Fruit fly (Drosophila melanogaster) whole organism, embryonic: Measurements from ENCODE around the gene CG8861.

Experiments
- Blimp-1 ChIP-seq: fragments of 200-800 bp; sonication (Bioruptor generic); optimal IDR thresholded peaks from 3 replicates; lab custom pipeline; 2018; ENCODE audit warnings: missing biosample characterization, missing genetic modification characterization, mild to moderate bottlenecking, moderate library complexity, missing genetic modification reagents
- CG10267 ChIP-seq: fragments of 200-800 bp; sonication (Bioruptor generic); optimal IDR thresholded peaks from 2 replicates; lab custom pipeline; 2018; ENCODE audit warnings: missing biosample characterization, mild to moderate bottlenecking, missing genetic modification characterization, moderate library complexity
- CG10431 ChIP-seq: fragments of 200-800 bp; sonication (Bioruptor generic); optimal IDR thresholded peaks from 3 replicates; lab custom pipeline; 2018; ENCODE audit warnings: missing biosample characterization, mild to moderate bottlenecking, missing genetic modification characterization
- CG13123 ChIP-seq: fragments of 200-800 bp; sonication (Bioruptor generic); optimal IDR thresholded peaks from 2 replicates; lab custom pipeline; 2016; ENCODE audit warnings: missing biosample characterization, missing genetic modification characterization
- CG13296 ChIP-seq: fragments of 200-800 bp; sonication (Bioruptor generic); optimal IDR thresholded peaks from 3 replicates; lab custom pipeline; 2018; ENCODE audit warnings: missing biosample characterization, mild to moderate bottlenecking, missing genetic modification characterization
- CG13894 ChIP-seq: fragments of 200-800 bp; sonication (Bioruptor generic); optimal IDR thresholded peaks from 3 replicates; lab custom pipeline; 2018; ENCODE audit warnings: missing biosample characterization, mild to moderate bottlenecking, missing genetic modification characterization, moderate library complexity
- CG15514 ChIP-seq: fragments of 200-800 bp; sonication (Bioruptor generic); optimal IDR thresholded peaks from 3 replicates; lab custom pipeline; 2017; ENCODE audit warnings: missing biosample characterization, missing genetic modification characterization, mild to moderate bottlenecking, moderate library complexity, missing genetic modification reagents
- CG18476 ChIP-seq: fragments of 200-800 bp; sonication (Bioruptor generic); optimal IDR thresholded peaks from 2 replicates; lab custom pipeline; 2016; ENCODE audit warnings: missing biosample characterization, mild to moderate bottlenecking, missing genetic modification characterization
- CG30403 ChIP-seq: fragments of 200-800 bp; sonication (Bioruptor generic); optimal IDR thresholded peaks from 3 replicates; lab custom pipeline; 2016; ENCODE audit warnings: missing biosample characterization, missing genetic modification characterization
- CG33213 ChIP-seq: fragments of 200-800 bp; sonication (Bioruptor generic); optimal IDR thresholded peaks from 3 replicates; lab custom pipeline; 2016; ENCODE audit warnings: missing biosample characterization, missing genetic modification characterization
- CG6791 ChIP-seq: fragments of 200-800 bp; sonication (Bioruptor generic); IDR thresholded peaks from 3 replicates; pipeline ENCODE4 v1.3.6; 2022; ENCODE audit warnings: missing biosample characterization, missing genetic modification characterization; ENCODE audit not compliant: partially characterized antibody
- CG9817 ChIP-seq: fragments of 200-800 bp; sonication (Bioruptor generic); optimal IDR thresholded peaks from 2 replicates; lab custom pipeline; 2018; ENCODE audit warnings: missing biosample characterization, mild to moderate bottlenecking, missing genetic modification characterization, moderate library complexity
- Camta ChIP-seq: fragments of 200-800 bp; sonication (Bioruptor generic); optimal IDR thresholded peaks from 2 replicates; lab custom pipeline; 2016; ENCODE audit warnings: missing biosample characterization, missing genetic modification characterization
- D19B ChIP-seq: fragments of 200-800 bp; sonication (Bioruptor generic); optimal IDR thresholded peaks from 2 replicates; lab custom pipeline; 2017; ENCODE audit warnings: missing biosample characterization, mild to moderate bottlenecking, missing genetic modification characterization
- Dip3 ChIP-seq: fragments of 200-800 bp; sonication (Bioruptor generic); optimal IDR thresholded peaks from 3 replicates; lab custom pipeline; 2016; ENCODE audit warnings: missing biosample characterization, missing genetic modification characterization
- Drgx ChIP-seq: fragments of 200-800 bp; sonication (Bioruptor generic); IDR thresholded peaks from 2 replicates; pipeline ENCODE4 v1.3.6; 2022; ENCODE audit warnings: missing biosample characterization, missing genetic modification characterization
- ERR ChIP-seq: fragments of 200-800 bp; sonication (Bioruptor generic); optimal IDR thresholded peaks from 2 replicates; lab custom pipeline; 2016; ENCODE audit warnings: missing biosample characterization, missing genetic modification characterization
- Eip74EF ChIP-seq, 2 experiments: fragments of 200-800 bp in 1 of 2; fragments of >200 bp in 1 of 2; sonication (Bioruptor generic) in 1 of 2; optimal IDR thresholded peaks; 2 replicates each; lab custom pipeline; 2017 to 2019; ENCODE audit warnings: missing biosample characterization in 2 of 2, missing genetic modification characterization in 2 of 2, mild to moderate bottlenecking in 1 of 2, moderate library complexity in 1 of 2
- HLH54F ChIP-seq: fragments of 200-800 bp; sonication (Bioruptor generic); optimal IDR thresholded peaks from 3 replicates; lab custom pipeline; 2016; ENCODE audit warnings: missing biosample characterization, missing genetic modification characterization
- Med ChIP-seq: fragments of 200-800 bp; sonication (Bioruptor generic); peaks from one replicate; lab custom pipeline; 2016; ENCODE audit warnings: missing biosample characterization, missing genetic modification characterization, mild to moderate bottlenecking, inconsistent platforms, moderate library complexity
- Poxn ChIP-seq: fragments of 200-800 bp; sonication (Bioruptor generic); IDR thresholded peaks from 2 replicates; pipeline ENCODE4 v1.3.6; 2022; ENCODE audit warnings: missing biosample characterization, missing genetic modification characterization
- Trl ChIP-seq, 3 experiments: fragments of >200 bp in 2 of 3; fragments of 200-800 bp in 1 of 3; sonication (Bioruptor generic) in 1 of 3; optimal IDR thresholded peaks; 2 replicates in 1 of 3; 3 replicates in 2 of 3; lab custom pipeline; 2016 to 2017; ENCODE audit warnings: missing biosample characterization in 1 of 3, missing genetic modification characterization in 1 of 3
- Xbp1 ChIP-seq: fragments of 200-800 bp; sonication (Bioruptor generic); optimal IDR thresholded peaks from 3 replicates; lab custom pipeline; 2016; ENCODE audit warnings: missing biosample characterization, mild to moderate bottlenecking, missing genetic modification characterization
- abd-A ChIP-seq: fragments of 200-800 bp; sonication (Bioruptor generic); optimal IDR thresholded peaks from 3 replicates; lab custom pipeline; 2019; ENCODE audit warnings: missing biosample characterization, mild to moderate bottlenecking, missing genetic modification characterization, moderate library complexity
- chinmo ChIP-seq: fragments of 200-800 bp; sonication (Bioruptor generic); IDR thresholded peaks from 4 replicates; pipeline ENCODE4 v1.3.6; 2022; ENCODE audit warnings: missing biosample characterization, missing genetic modification characterization; ENCODE audit not compliant: partially characterized antibody
- danr ChIP-seq: fragments of 200-800 bp; sonication (Bioruptor generic); IDR thresholded peaks from 2 replicates; pipeline ENCODE4 v1.3.6; 2022; ENCODE audit warnings: missing biosample characterization, missing genetic modification characterization
- kni ChIP-seq: fragments of 200-800 bp; sonication (Bioruptor generic); optimal IDR thresholded peaks from 3 replicates; lab custom pipeline; 2017; ENCODE audit warnings: mild to moderate bottlenecking, missing biosample characterization, missing genetic modification reagents, missing genetic modification characterization
- lilli ChIP-seq: fragments of 200-800 bp; sonication (Bioruptor generic); optimal IDR thresholded peaks from 3 replicates; lab custom pipeline; 2016; ENCODE audit warnings: missing biosample characterization, missing genetic modification characterization
- nom ChIP-seq: fragments of 200-800 bp; sonication (Bioruptor generic); optimal IDR thresholded peaks from 2 replicates; lab custom pipeline; 2017; ENCODE audit warnings: missing biosample characterization, missing genetic modification characterization, mild to moderate bottlenecking, moderate library complexity, missing genetic modification reagents
- oc ChIP-seq: fragments of 200-800 bp; sonication (Bioruptor generic); optimal IDR thresholded peaks from 2 replicates; lab custom pipeline; 2018; ENCODE audit warnings: missing biosample characterization, mild to moderate bottlenecking, missing genetic modification characterization, moderate library complexity
- phol ChIP-seq: fragments of 200-800 bp; sonication (Bioruptor generic); optimal IDR thresholded peaks from 3 replicates; lab custom pipeline; 2018; ENCODE audit warnings: missing biosample characterization, mild to moderate bottlenecking, missing genetic modification characterization, moderate library complexity
- sd ChIP-seq: fragments of 200-800 bp; sonication (Bioruptor generic); optimal IDR thresholded peaks from 3 replicates; lab custom pipeline; 2018; ENCODE audit warnings: missing biosample characterization, mild to moderate bottlenecking, missing genetic modification characterization, moderate library complexity
- sens ChIP-seq: fragments of 200-800 bp; sonication (Bioruptor generic); peaks from one replicate; lab custom pipeline; 2016; ENCODE audit warnings: missing biosample characterization, missing genetic modification characterization
- shn ChIP-seq: fragments of 200-800 bp; sonication (Bioruptor generic); optimal IDR thresholded peaks from 3 replicates; lab custom pipeline; 2016; ENCODE audit warnings: missing biosample characterization, missing genetic modification characterization
- tap ChIP-seq: fragments of 200-800 bp; optimal IDR thresholded peaks from 3 replicates; lab custom pipeline; 2019; ENCODE audit warnings: missing biosample characterization, mild to moderate bottlenecking, missing genetic modification characterization, moderate library complexity
- tup ChIP-seq: fragments of 200-800 bp; sonication (Bioruptor generic); optimal IDR thresholded peaks from 2 replicates; lab custom pipeline; 2016; ENCODE audit warnings: missing biosample characterization, mild to moderate bottlenecking, missing genetic modification characterization, moderate library complexity
- wdn ChIP-seq: fragments of 200-800 bp; sonication (Bioruptor generic); IDR thresholded peaks from 2 replicates; pipeline ENCODE4 v1.3.6; 2022; ENCODE audit warnings: missing biosample characterization, missing genetic modification characterization
- z ChIP-seq: fragments of 200-800 bp; sonication (Bioruptor generic); IDR thresholded peaks from 3 replicates; pipeline ENCODE4 v1.3.6; 2022; ENCODE audit warnings: missing biosample characterization, missing genetic modification characterization

Gene CG8861

DNA sequence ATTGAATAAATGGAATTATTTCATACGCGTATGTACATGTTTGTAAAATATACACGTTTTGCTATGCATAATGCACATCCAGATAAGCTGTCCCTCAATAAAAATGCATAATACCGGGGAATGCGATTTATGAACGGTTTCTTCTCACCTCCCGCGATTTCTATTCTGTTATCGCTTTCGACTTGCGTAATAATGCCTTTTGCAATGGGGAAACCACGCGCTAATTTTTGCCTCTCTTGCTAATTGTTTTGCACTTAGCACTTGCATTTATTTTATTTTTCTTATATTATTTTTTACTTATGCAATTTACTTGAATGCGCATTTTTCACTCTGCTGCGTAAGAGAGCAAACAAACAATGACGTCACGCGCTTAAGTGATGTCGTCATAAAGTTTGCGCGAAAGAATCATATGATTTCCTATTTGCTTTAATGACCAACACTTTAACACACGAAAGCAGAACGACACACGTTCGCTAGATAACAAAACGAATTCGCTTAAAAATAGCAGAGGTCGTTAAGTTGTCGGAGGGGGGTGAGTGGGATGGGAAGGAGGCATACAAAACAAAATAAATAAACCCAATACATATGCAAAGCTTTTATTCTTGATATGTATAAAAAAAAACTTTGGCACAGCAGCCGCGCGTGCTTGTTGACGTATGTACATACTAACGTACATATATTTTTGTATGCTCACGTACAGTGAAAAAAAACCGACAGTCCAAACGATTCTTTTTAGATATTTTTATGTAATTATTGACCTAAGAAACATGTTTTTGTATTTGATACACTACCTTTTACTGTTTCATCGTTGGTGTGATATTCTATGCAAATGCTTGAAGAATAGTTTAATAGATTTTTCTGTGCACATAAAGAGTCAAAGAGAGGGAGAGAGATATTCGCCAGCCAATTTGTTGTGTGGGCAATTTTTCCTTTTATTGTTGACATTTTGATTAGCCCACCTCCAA, 23.4 kb upstream of the CG8861 start (continued):
- peak; percentile 77 for TF ChIP-seq lilli (GFP tag; lab: Kevin White, UChicago)
- peak; percentile 29 for TF ChIP-seq ERR (GFP tag; lab: Kevin White, UChicago)
- TF ChIP-seq wdn (GFP tag; lab: Robert Waterston, UW), result no peak
- peak; percentile 54 for TF ChIP-seq Camta (GFP tag; lab: Kevin White, UChicago)
- TF ChIP-seq Blimp-1 (GFP tag; lab: Kevin White, UChicago), result peak; percentile 39
- peak; percentile 54 for TF ChIP-seq CG30403 (GFP tag; lab: Kevin White, UChicago)
- TF ChIP-seq CG18476 (GFP tag; lab: Kevin White, UChicago), result peak; percentile 54
- peak; percentile 47 for TF ChIP-seq phol (tag; lab: Kevin White, UChicago)
- peak; percentile 49 for TF ChIP-seq CG9817 (tag; lab: Kevin White, UChicago)
- TF ChIP-seq CG13123, result no peak
- no peak for TF ChIP-seq CG33213 (GFP tag; lab: Kevin White, UChicago)
- TF ChIP-seq tap (tag; lab: Kevin White, UChicago), result peak; percentile 7
- no peak for TF ChIP-seq Drgx
- TF ChIP-seq CG13296 (GFP tag; lab: Kevin White, UChicago), result peak; percentile 38
- peak; percentile 76 for TF ChIP-seq CG15514 (GFP tag; lab: Kevin White, UChicago)
- TF ChIP-seq Trl (optimal IDR thresholded peaks at IDR 0.05; lab: Kevin White, UChicago), result no peak
- peak; percentile 8 for TF ChIP-seq Trl (GFP tag; optimal IDR thresholded peaks at IDR 0.05; lab: Kevin White, UChicago)
- peak; percentile 73 for TF ChIP-seq Dip3 (GFP tag; lab: Kevin White, UChicago)
- peak; percentile 21 for TF ChIP-seq tup (GFP tag; lab: Kevin White, UChicago)
- peak; percentile 63 for TF ChIP-seq HLH54F
- TF ChIP-seq Poxn (GFP tag; lab: Robert Waterston, UW), result no peak
- peak; percentile 43 for TF ChIP-seq shn (GFP tag; lab: Kevin White, UChicago)

DNA sequence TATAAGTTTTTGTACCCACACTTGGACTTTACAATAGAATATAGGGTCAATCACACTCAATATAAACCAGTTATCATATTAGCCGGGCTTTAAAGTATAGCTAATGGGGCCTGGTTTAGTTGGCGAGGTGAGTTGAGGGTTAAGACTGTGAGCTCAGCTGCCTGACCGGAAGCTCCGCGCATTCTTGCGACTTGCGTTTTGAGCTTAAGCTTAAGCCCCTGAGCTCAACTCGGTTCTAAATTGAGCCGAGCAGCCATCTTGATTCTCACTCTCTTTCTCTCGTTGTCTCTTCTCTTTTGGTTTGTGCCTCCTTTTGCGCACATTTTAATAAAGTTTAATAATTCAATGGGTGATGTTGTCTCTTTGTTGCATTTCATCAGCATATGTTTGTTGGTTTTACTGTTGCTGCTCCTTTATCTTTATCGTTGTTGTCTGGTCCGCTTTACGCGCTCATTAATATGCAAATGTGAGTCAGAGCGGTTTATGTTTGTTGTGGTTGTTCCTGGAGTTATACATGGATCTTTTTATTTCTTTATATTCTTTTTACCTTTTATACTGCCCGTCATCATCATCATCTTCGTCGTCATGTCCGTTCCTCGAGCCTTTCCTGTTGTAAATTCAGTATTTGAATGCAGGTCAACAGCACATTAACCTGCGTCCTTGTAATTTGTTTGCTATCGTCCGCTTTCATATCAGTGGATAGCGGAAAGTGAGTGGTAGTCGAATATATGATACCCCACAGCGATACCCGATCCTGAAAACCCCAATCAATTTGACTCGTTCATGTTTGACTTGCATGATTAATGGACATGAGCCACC, 22.5 kb upstream of the CG8861 start:
- peak; percentile 59 for TF ChIP-seq abd-A
- TF ChIP-seq nom (GFP tag; lab: Kevin White, UChicago), result peak; percentile 47
- TF ChIP-seq D19B (GFP tag; lab: Kevin White, UChicago), result peak; percentile 44
- peak; percentile 59 for TF ChIP-seq Med
- TF ChIP-seq kni (GFP tag; lab: Kevin White, UChicago), result peak; percentile 52
- peak; percentile 47 for TF ChIP-seq oc (tag; lab: Kevin White, UChicago)
- peak; percentile 24 to 44 for TF ChIP-seq Trl (optimal IDR thresholded peaks at IDR 0.05; lab: Kevin White, UChicago)
- no peak for TF ChIP-seq Trl (GFP tag; optimal IDR thresholded peaks at IDR 0.05; lab: Kevin White, UChicago)
- no peak for TF ChIP-seq CG10431 (GFP tag; lab: Kevin White, UChicago)
- TF ChIP-seq Xbp1 (GFP tag; lab: Kevin White, UChicago), result no peak
- peak in 1 of 2 experiments; percentile 35 for TF ChIP-seq Eip74EF (GFP tag; optimal IDR thresholded peaks at IDR 0.05; lab: Kevin White, UChicago)
- 0 out of 3 replicates have a peak, but pooled peaks have one; percentile 21 for TF ChIP-seq CG6791 (GFP tag; lab: Robert Waterston, UW)
- peak; percentile 11 for TF ChIP-seq CG13894 (tag; lab: Kevin White, UChicago)
- TF ChIP-seq CG10267 (tag; lab: Kevin White, UChicago), result no peak
- TF ChIP-seq phol (tag; lab: Kevin White, UChicago), result peak; percentile 58
- TF ChIP-seq sd (tag; lab: Kevin White, UChicago), result peak; percentile 82
- peak; percentile 84 for TF ChIP-seq z
- TF ChIP-seq chinmo, result peak; percentile 84; the same call in 2 of the 4 replicates
- no peak for TF ChIP-seq danr (GFP tag; lab: Robert Waterston, UW)
- peak; percentile 77 for TF ChIP-seq sens
